Worm (Caenorhabditis elegans) whole organism, L4/young adult: ENCODE results near the gene C41G6.12.

Experiments used
- W03F9.2 ChIP-seq: fragments of 150-350 bp; optimal IDR thresholded peaks from 2 replicates; lab custom pipeline; 2014; ENCODE audit warnings: missing biosample characterization, missing genetic modification characterization
- dao-5 ChIP-seq: sonication (generic microtip); optimal IDR thresholded peaks from 2 replicates; lab custom pipeline; 2016; ENCODE audit warnings: missing genotype, missing genetic modification characterization, moderate library complexity, missing compliant biosample characterization
- him-1 ChIP-seq: sonication (generic microtip); optimal IDR thresholded peaks from 2 replicates; lab custom pipeline; 2016; ENCODE audit warnings: missing genotype, missing genetic modification reagents, missing genetic modification characterization, missing compliant biosample characterization

DNA sequence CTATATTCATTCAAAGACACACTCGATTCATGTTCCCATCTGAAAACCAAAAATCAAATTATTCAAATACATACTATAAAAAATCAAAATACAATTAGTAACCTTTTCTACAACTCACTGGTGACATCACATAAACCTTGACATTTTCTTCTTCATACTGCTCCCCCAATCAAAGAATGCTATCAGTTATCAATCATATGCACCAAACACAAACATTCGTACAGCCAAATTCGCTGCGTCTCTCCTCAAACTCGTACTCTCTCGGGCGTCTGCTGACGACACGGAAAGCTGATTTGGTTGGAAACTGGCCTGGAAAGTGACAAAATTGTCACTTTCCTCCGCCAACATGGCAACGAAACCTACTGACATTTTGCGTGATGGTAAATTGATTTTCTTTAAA lies 15.2 kb downstream of the C41G6.12 start, which contains the start of gene plc-2:
- no peak for TF ChIP-seq him-1 (tag; lab: Kevin White, UChicago)
- no peak for TF ChIP-seq W03F9.2 (tag; lab: Kevin White, UChicago)
- TF ChIP-seq dao-5 (tag; lab: Kevin White, UChicago) = no peak
